Fruit fly (Drosophila melanogaster) whole organism: ENCODE measurements around the gene Sfp24Ba.

Source experiments
- CG8478 ChIP-seq: fragments of >200 bp; optimal IDR thresholded peaks from 2 replicates; lab custom pipeline; 2018; ENCODE audit warnings: inconsistent platforms
- Dll ChIP-seq: fragments of >200 bp; optimal IDR thresholded peaks from 2 replicates; lab custom pipeline; 2017
- EcR ChIP-seq, 2 experiments: fragments of >200 bp; optimal IDR thresholded peaks; 2 replicates each; lab custom pipeline; 2017; ENCODE audit warnings: missing biosample characterization in 2 of 2, missing genetic modification characterization in 2 of 2, missing genetic modification reagents in 2 of 2
- pan ChIP-seq: fragments of >200 bp; optimal IDR thresholded peaks from 2 replicates; lab custom pipeline; 2017
- psq ChIP-seq: fragments of >200 bp; optimal IDR thresholded peaks from 2 replicates; lab custom pipeline; 2017
- usp ChIP-seq: fragments of >200 bp; optimal IDR thresholded peaks from 2 replicates; lab custom pipeline; 2017; ENCODE audit warnings: missing biosample characterization, missing genetic modification characterization, mixed read lengths

The Sfp24Ba gene

DNA sequence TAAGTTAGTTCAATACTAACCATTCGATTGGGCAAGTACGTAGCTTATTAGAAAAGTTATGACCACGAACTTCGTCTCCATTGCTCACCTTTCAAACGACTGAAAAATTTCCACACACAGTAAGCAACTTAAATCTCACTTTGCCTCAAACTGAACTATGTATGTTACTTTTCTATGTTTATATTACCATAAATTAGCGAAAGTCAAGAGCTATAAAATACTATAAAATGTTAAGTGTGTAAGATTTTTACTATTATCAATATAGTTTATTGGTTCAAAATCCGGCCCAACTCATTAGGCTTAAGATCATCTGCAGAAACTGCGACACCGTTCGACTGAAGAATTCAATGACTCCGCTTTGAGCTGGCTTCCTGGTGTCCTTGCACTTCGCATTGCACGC, at the start of gene Sfp24Ba:
Sfp24Ba (minus strand) TSS at position 101 of the 400 bp plus-strand sequence.
- TF ChIP-seq usp (GFP tag; lab: Kevin White, UChicago) (no peak), EcR (GFP tag; optimal IDR thresholded peaks at IDR 0.05; lab: Kevin White, UChicago) (no peak), pan (lab: Kevin White, UChicago) (no peak), psq (lab: Kevin White, UChicago) (no peak), Dll (lab: Kevin White, UChicago) (no peak), CG8478 (lab: Kevin White, UChicago) (no peak)

DNA sequence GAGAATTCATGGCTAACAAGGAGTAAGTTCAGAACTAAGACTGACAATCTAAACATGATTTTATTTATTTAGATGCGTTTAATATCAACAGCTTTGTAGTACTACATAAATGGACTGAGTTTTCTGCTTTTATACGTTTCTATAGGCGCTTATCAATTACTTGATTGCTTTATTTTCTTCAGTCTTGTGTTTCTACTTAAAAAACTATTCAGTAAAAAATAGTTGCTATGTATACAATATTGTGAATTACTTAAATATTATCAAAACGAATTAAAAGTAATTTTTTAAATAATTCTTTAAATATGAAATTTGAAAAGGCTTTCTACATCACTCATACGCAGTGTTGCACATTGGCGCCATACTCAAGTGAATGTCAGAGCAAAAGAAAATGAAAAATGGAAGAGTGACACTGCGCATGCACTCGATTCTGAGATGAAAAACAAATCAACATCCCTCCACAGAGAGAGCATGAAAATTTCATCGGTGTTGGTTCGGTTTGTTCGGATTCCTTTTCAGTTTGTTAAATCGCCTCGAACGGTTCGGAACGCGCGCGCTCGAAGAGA, 49.4 kb upstream of the Sfp24Ba start, which contains the start of the genes lectin-24A and Shaw:
lectin-24A (minus strand) TSS at position 101 of the 563 bp plus-strand sequence.
Shaw (plus strand) TSS at position 513 of the 563 bp plus-strand sequence.
- TF ChIP-seq CG8478 (lab: Kevin White, UChicago), result no peak
- TF ChIP-seq EcR (GFP tag; optimal IDR thresholded peaks at IDR 0.05; lab: Kevin White, UChicago), result no peak
- no peak for TF ChIP-seq Dll (lab: Kevin White, UChicago)
- TF ChIP-seq pan (lab: Kevin White, UChicago), result no peak
- TF ChIP-seq usp (GFP tag; lab: Kevin White, UChicago), result no peak
- TF ChIP-seq psq (lab: Kevin White, UChicago), result no peak

DNA sequence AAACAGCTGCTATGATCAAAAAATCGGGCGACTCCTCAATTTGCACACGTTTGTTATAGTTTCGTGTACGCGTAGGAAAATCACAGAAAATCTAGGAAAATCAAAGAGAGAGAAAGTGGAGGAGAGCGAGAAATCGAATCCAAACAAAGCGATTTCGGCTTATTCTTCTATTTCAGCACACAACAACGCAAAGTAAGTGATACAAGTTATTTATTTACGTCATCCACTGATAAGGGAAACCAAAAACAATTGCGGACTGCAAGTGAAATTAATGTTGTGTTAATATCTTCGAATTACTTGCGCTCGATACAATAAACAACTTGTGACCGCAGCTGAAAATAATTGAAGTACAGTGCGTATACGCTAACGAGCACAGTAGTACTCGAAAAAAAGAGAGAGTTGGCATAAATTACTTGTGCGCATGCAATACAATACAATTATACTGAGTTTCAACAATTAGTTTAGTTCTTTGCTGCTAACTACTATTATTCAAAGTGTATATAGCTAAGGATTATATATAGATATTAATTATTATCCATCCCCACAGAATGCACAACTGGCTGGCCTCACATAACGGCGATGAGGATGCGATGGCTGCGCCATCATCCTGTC, 45.3 kb upstream of the Sfp24Ba start:
- no peak for TF ChIP-seq psq (lab: Kevin White, UChicago)
- no peak for TF ChIP-seq usp (GFP tag; lab: Kevin White, UChicago)
- TF ChIP-seq CG8478 (lab: Kevin White, UChicago), result no peak
- TF ChIP-seq Dll (lab: Kevin White, UChicago), result no peak
- no peak for TF ChIP-seq pan (lab: Kevin White, UChicago)
- no peak for TF ChIP-seq EcR (GFP tag; optimal IDR thresholded peaks at IDR 0.05; lab: Kevin White, UChicago)

DNA sequence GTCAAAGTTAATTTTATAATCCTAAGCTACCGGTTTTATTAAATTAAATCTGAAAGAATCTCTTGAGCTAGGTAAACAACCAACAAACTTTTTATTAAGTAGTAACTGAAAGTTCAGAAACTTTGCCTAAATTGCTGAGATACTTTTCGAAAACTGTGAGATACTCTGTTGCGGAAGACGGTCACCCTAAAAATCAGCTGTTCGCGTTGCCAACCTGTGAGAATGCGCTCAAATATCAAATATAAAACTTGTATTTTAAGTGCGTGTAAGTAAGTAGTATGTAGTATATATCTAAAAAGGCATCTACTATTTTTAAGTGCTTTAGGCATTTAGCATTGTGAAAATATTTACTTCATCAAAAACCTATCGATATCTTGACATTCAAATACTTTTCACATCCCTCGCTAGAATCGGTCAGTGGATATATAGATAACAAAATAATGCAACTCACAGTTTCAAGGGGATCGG, 44.6 kb upstream of the Sfp24Ba start, which contains the start of the genes CG31955 and CG2818:
CG31955 (minus strand) TSS at position 157 of the 468 bp plus-strand sequence.
CG2818 (plus strand) TSS at position 412 of the 468 bp plus-strand sequence.
- TF ChIP-seq psq (lab: Kevin White, UChicago) (no peak), EcR (GFP tag; optimal IDR thresholded peaks at IDR 0.05; lab: Kevin White, UChicago) (no peak), pan (lab: Kevin White, UChicago) (no peak), Dll (lab: Kevin White, UChicago) (no peak), CG8478 (lab: Kevin White, UChicago) (no peak), usp (GFP tag; lab: Kevin White, UChicago) (no peak)

DNA sequence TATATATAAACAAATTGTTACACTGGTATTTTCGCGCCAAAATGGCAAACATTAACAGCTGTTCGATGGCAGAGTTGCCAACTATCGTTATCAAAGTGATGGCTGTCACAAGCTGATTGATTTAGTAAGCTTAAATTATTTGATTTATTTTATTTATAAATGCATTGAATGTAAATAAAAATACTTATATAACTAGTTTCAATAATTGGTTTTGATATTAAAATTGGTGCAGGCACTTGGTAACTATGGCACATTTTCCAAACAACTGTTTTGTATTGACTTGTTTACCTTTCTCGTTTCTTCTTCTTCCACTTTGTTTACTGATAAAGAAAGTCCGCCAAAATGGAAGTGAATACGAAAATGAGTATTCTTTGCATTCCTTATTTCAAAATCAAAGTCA, 43.3 kb upstream of the Sfp24Ba start, which contains the start of gene cutlet:
cutlet (minus strand) TSS at position 84 of the 400 bp plus-strand sequence.
- TF ChIP-seq EcR (GFP tag; optimal IDR thresholded peaks at IDR 0.05; lab: Kevin White, UChicago) (no peak), usp (GFP tag; lab: Kevin White, UChicago) (no peak), CG8478 (lab: Kevin White, UChicago) (no peak)

DNA sequence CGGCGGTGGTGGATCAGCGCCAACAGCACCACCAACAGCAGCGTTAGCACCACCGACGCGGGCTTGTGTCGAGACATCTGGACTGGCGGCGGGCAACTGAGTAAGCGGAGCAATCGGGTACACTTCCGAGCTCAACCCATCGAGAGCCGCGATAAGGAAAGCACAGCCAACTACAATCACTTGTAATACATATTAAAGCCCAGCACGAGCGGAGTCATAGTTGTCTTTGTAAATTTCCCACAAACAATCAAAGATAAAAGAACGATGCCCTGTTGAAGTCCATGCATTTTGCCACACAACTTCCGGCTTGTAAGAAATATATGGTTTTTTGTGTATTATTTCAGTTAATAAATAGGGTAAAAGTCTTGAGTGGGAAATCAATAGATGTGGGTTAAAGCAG, 38.6 kb upstream of the Sfp24Ba start, which contains the start of gene CG31777:
CG31777 (minus strand) TSS at position 101 of the 400 bp plus-strand sequence.
- TF ChIP-seq CG8478 (lab: Kevin White, UChicago) (no peak), pan (lab: Kevin White, UChicago) (no peak), EcR (GFP tag; optimal IDR thresholded peaks at IDR 0.05; lab: Kevin White, UChicago) (no peak), Dll (lab: Kevin White, UChicago) (no peak), psq (lab: Kevin White, UChicago) (no peak), usp (GFP tag; lab: Kevin White, UChicago) (no peak)

DNA sequence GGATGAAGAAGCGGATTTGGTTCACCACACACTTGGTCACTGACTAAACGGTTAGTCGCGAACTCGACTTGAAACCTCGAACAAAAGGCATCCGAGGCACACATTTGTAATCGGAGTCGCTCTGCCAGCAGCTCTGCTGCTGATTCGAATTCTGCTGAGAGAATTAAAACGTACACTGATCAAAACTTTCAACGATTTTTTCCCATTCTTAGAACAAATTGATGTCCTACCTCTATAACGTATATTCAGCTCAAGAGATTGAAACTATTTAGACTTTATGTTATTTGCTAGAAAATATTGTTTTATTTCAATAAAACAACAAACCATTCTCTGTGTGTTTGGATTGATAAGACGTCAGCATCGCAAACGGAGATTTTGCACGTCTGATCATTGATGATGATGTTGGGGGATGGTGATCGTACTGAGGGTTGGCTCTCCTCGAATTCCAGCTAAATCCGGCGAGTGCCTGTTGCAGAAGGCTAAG, 37.1 kb upstream of the Sfp24Ba start, which contains the start of gene CG31778:
CG31778 (minus strand) TSS at position 51 of the 484 bp plus-strand sequence.
- TF ChIP-seq pan (lab: Kevin White, UChicago) (no peak), CG8478 (lab: Kevin White, UChicago) (no peak), EcR (GFP tag; optimal IDR thresholded peaks at IDR 0.05; lab: Kevin White, UChicago) (no peak), psq (lab: Kevin White, UChicago) (no peak), usp (GFP tag; lab: Kevin White, UChicago) (no peak), Dll (lab: Kevin White, UChicago) (no peak)

DNA sequence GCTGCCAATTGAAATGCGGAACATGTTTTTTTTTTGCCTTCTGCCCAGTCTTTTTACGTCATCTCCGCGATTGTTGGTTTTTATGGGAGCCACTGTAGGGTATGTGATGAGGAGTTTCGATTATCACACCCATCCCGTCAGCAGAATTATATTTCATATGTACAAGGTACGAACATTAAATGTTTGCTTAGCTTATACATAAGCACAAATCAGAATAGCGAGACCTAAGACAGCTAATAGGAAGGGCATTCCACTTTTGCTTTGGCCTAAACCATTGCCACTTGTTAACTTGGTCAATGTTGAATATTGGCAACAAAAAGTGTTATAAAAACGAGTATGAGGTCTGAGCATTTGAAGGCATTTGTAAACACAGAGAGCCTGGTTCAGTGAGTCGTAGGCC, 34.9 kb upstream of the Sfp24Ba start, which contains the start of gene CG2816:
CG2816 (plus strand) TSS at position 400 of the 400 bp plus-strand sequence.
- no peak for TF ChIP-seq Dll (lab: Kevin White, UChicago)
- TF ChIP-seq pan (lab: Kevin White, UChicago), result no peak

DNA sequence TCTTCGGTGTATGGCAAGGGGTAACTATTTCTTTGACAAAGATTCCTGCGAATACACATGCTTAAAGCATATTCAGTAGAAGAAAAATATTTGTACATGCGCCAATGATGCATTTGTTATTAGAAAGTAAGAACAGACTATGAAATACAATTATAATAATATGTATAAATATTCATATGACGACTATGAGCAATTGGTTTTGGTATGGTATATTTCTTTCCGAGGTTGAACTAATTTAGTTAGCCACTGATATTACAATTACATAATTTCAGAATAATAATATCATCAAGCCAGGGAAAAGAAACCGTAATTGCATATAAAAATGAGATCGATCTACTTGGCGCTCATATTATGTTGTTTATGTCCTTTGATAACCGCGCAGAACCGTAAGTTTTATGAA, 33.2 kb upstream of the Sfp24Ba start, which contains the start of gene CG43145:
CG43145 (plus strand) TSS at position 301 of the 400 bp plus-strand sequence.
- TF ChIP-seq pan (lab: Kevin White, UChicago) (no peak), CG8478 (lab: Kevin White, UChicago) (no peak), EcR (GFP tag; optimal IDR thresholded peaks at IDR 0.05; lab: Kevin White, UChicago) (no peak), Dll (lab: Kevin White, UChicago) (no peak)

DNA sequence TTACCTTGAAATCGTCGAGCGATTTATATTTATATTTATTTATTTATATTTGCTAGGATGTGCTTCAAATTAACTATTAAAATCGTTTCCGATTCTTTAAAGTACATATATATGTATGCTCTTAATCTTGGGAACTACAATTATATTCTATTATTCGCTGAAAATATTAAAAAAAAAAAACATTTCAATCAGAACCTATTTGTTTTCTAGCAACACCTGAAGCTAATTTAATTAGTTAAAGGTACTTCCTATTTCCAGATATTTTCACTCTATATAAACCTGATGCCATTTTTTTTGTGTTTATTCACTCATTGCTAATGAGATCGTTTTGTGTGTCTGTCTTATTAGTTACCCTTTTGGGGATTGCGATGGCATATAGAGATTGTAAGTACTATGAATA, 32.6 kb upstream of the Sfp24Ba start, which contains the start of gene CG42467:
CG42467 (plus strand) TSS at position 301 of the 400 bp plus-strand sequence.
- TF ChIP-seq pan (lab: Kevin White, UChicago) (no peak), EcR (GFP tag; optimal IDR thresholded peaks at IDR 0.05; lab: Kevin White, UChicago) (no peak), psq (lab: Kevin White, UChicago) (no peak), usp (GFP tag; lab: Kevin White, UChicago) (no peak)

DNA sequence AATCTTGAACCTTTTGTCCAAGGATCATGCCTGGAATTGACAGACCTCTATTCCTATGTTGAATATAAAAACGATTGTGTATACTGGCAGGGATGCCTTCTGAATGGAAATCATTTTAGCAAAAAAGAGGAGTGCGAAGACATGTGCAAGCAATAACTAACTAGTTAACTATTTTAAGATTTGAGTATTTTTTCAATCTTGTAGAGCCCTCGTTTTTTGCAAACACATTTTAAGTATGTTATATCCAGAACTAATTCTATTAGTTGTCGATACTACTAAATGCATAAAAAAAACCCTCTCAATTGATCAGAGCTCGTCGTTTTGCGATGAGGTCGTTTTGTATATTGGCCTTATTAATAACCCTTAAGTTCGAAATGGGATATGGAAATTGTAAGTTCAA, 32.0 kb upstream of the Sfp24Ba start, which contains the start of gene Sfp24C1:
Sfp24C1 (plus strand) TSS at position 301 of the 400 bp plus-strand sequence.
- TF ChIP-seq usp (GFP tag; lab: Kevin White, UChicago) (no peak), pan (lab: Kevin White, UChicago) (no peak), psq (lab: Kevin White, UChicago) (no peak), EcR (GFP tag; optimal IDR thresholded peaks at IDR 0.05; lab: Kevin White, UChicago) (no peak), CG8478 (lab: Kevin White, UChicago) (no peak), Dll (lab: Kevin White, UChicago) (no peak)
